Fruit fly (Drosophila melanogaster) whole organism, embryonic: ENCODE measurements around the gene CG5715.

Experiments used
- Abd-B ChIP-seq: fragments of 200-800 bp; sonication (Bioruptor generic); optimal IDR thresholded peaks from 2 replicates; lab custom pipeline; 2018; ENCODE audit warnings: missing biosample characterization, mild to moderate bottlenecking, missing genetic modification characterization, moderate library complexity
- CG10543 ChIP-seq: fragments of 200-800 bp; sonication (Bioruptor generic); optimal IDR thresholded peaks from 3 replicates; lab custom pipeline; 2017; ENCODE audit warnings: missing biosample characterization, mild to moderate bottlenecking, missing genetic modification characterization, moderate library complexity
- CG11695 ChIP-seq: fragments of 200-800 bp; sonication (Bioruptor generic); IDR thresholded peaks from 3 replicates; pipeline ENCODE4 v1.3.6; 2022; ENCODE audit warnings: missing biosample characterization, missing genetic modification characterization
- CG11696 ChIP-seq: fragments of 200-800 bp; sonication (Bioruptor generic); IDR thresholded peaks from 2 replicates; pipeline ENCODE4 v1.3.6; 2022; ENCODE audit warnings: missing biosample characterization, missing genetic modification characterization
- CG14965 ChIP-seq: fragments of 200-800 bp; sonication (Bioruptor generic); optimal IDR thresholded peaks from 2 replicates; lab custom pipeline; 2016; ENCODE audit warnings: missing biosample characterization, missing genetic modification characterization, borderline replicate concordance
- CG1603 ChIP-seq: fragments of 200-800 bp; sonication (Bioruptor generic); optimal IDR thresholded peaks from 2 replicates; lab custom pipeline; 2019; ENCODE audit warnings: missing biosample characterization, mild to moderate bottlenecking, missing genetic modification characterization, moderate library complexity
- CG17361 ChIP-seq: fragments of 200-800 bp; sonication (Bioruptor generic); IDR thresholded peaks from 3 replicates; pipeline ENCODE4 v1.3.6; 2022; ENCODE audit warnings: missing biosample characterization, missing genetic modification characterization
- CG17912 ChIP-seq: fragments of 200-800 bp; sonication (Bioruptor generic); optimal IDR thresholded peaks from 2 replicates; lab custom pipeline; 2018; ENCODE audit warnings: missing biosample characterization, mild to moderate bottlenecking, missing genetic modification characterization
- CG30403 ChIP-seq: fragments of 200-800 bp; sonication (Bioruptor generic); optimal IDR thresholded peaks from 3 replicates; lab custom pipeline; 2016; ENCODE audit warnings: missing biosample characterization, missing genetic modification characterization
- CG3163 ChIP-seq: fragments of 200-800 bp; sonication (Bioruptor generic); optimal IDR thresholded peaks from 3 replicates; lab custom pipeline; 2016; ENCODE audit warnings: missing biosample characterization, missing genetic modification characterization
- CG3407 ChIP-seq: fragments of 200-800 bp; sonication (Bioruptor generic); optimal IDR thresholded peaks from 2 replicates; lab custom pipeline; 2018; ENCODE audit warnings: missing biosample characterization, mild to moderate bottlenecking, missing genetic modification characterization
- CG34376 ChIP-seq: fragments of 200-800 bp; sonication (Bioruptor generic); optimal IDR thresholded peaks from 2 replicates; lab custom pipeline; 2018; ENCODE audit warnings: missing biosample characterization, mild to moderate bottlenecking, missing genetic modification characterization
- CG3726 ChIP-seq: fragments of 200-800 bp; sonication (Bioruptor generic); IDR thresholded peaks from 3 replicates; pipeline ENCODE4, ENCODE4 v1.3.6; 2022; ENCODE audit warnings: missing biosample characterization, missing genetic modification characterization
- CG42726 ChIP-seq: fragments of 200-800 bp; sonication (Bioruptor generic); IDR thresholded peaks from 2 replicates; pipeline ENCODE4 v1.3.6; 2022; ENCODE audit warnings: missing biosample characterization, missing genetic modification characterization; ENCODE audit not compliant: partially characterized antibody
- CG4360 ChIP-seq: fragments of 200-800 bp; sonication (Bioruptor generic); IDR thresholded peaks from 2 replicates; pipeline ENCODE4 v1.3.6; 2022; ENCODE audit warnings: missing biosample characterization, missing genetic modification characterization
- CG7556 ChIP-seq: fragments of 200-800 bp; sonication (Bioruptor generic); optimal IDR thresholded peaks from 2 replicates; lab custom pipeline; 2017; ENCODE audit warnings: missing biosample characterization, mild to moderate bottlenecking, missing genetic modification characterization
- CG7963 ChIP-seq: fragments of 200-800 bp; sonication (Bioruptor generic); IDR thresholded peaks from 3 replicates; pipeline ENCODE4 v1.3.6; 2022; ENCODE audit warnings: missing biosample characterization, missing genetic modification characterization; ENCODE audit not compliant: partially characterized antibody
- CG8290 ChIP-seq, 3 experiments: fragments of 200-800 bp; sonication (Bioruptor generic); optimal IDR thresholded peaks; 2 replicates each; lab custom pipeline; 2016 to 2019; ENCODE audit warnings: missing biosample characterization in 3 of 3, missing genetic modification characterization in 3 of 3, mild to moderate bottlenecking in 2 of 3, moderate library complexity in 1 of 3
- CG9609 ChIP-seq: fragments of 200-800 bp; sonication (Bioruptor generic); optimal IDR thresholded peaks from 3 replicates; lab custom pipeline; 2016; ENCODE audit warnings: missing biosample characterization, missing genetic modification characterization
- CG9727 ChIP-seq: fragments of 200-800 bp; sonication (Bioruptor generic); optimal IDR thresholded peaks from 3 replicates; lab custom pipeline; 2017; ENCODE audit warnings: missing biosample characterization, mild to moderate bottlenecking, missing genetic modification characterization
- Elba2 ChIP-seq: fragments of 200-800 bp; sonication (Bioruptor generic); optimal IDR thresholded peaks from 3 replicates; lab custom pipeline; 2016; ENCODE audit warnings: missing biosample characterization, missing genetic modification characterization
- Ets65A ChIP-seq: fragments of 200-800 bp; sonication (Bioruptor generic); peaks from one replicate; lab custom pipeline; 2016; ENCODE audit warnings: missing biosample characterization, missing genetic modification characterization
- Hr78 ChIP-seq, 2 experiments: fragments of 200-800 bp in 1 of 2; fragments of >200 bp in 1 of 2; sonication (Bioruptor generic) in 1 of 2; optimal IDR thresholded peaks; 2 replicates each; lab custom pipeline; 2017 to 2019; ENCODE audit warnings: missing biosample characterization in 2 of 2, missing genetic modification characterization in 2 of 2, mild to moderate bottlenecking in 1 of 2, moderate library complexity in 1 of 2
- Lhr ChIP-seq: fragments of 200-800 bp; sonication (Bioruptor generic); optimal IDR thresholded peaks from 3 replicates; lab custom pipeline; 2017; ENCODE audit warnings: mild to moderate bottlenecking, missing biosample characterization, missing genetic modification reagents, missing genetic modification characterization
- MESR4 ChIP-seq: fragments of 200-800 bp; sonication (Bioruptor generic); optimal IDR thresholded peaks from 2 replicates; lab custom pipeline; 2018; ENCODE audit warnings: missing biosample characterization, mild to moderate bottlenecking, missing genetic modification characterization, moderate library complexity
- Mes4 ChIP-seq: fragments of 200-800 bp; sonication (Bioruptor generic); optimal IDR thresholded peaks from 2 replicates; lab custom pipeline; 2016; ENCODE audit warnings: missing biosample characterization, missing genetic modification characterization
- Myb ChIP-seq: fragments of 200-800 bp; sonication (Bioruptor generic); optimal IDR thresholded peaks from 2 replicates; lab custom pipeline; 2016; ENCODE audit warnings: missing biosample characterization, missing genetic modification characterization
- NFAT ChIP-seq: fragments of 200-800 bp; sonication (Bioruptor generic); IDR thresholded peaks from 2 replicates; pipeline ENCODE4 v1.3.6; 2022; ENCODE audit warnings: missing biosample characterization, missing genetic modification characterization
- Nf-YA ChIP-seq: fragments of 200-800 bp; sonication (Bioruptor generic); IDR thresholded peaks from 2 replicates; pipeline ENCODE4 v1.3.6; 2022; ENCODE audit warnings: missing biosample characterization, missing genetic modification characterization
- Trl ChIP-seq, 3 experiments: fragments of >200 bp in 2 of 3; fragments of 200-800 bp in 1 of 3; sonication (Bioruptor generic) in 1 of 3; optimal IDR thresholded peaks; 2 replicates in 1 of 3; 3 replicates in 2 of 3; lab custom pipeline; 2016 to 2017; ENCODE audit warnings: missing biosample characterization in 1 of 3, missing genetic modification characterization in 1 of 3
- aop ChIP-seq: fragments of 200-800 bp; sonication (Bioruptor generic); IDR thresholded peaks from 2 replicates; pipeline ENCODE4 v1.3.6; 2022; ENCODE audit warnings: missing biosample characterization, missing genetic modification characterization
- btn ChIP-seq: fragments of 200-800 bp; sonication (Bioruptor generic); optimal IDR thresholded peaks from 2 replicates; lab custom pipeline; 2016; ENCODE audit warnings: missing biosample characterization, missing genetic modification characterization
- cg ChIP-seq: fragments of 200-800 bp; sonication (Bioruptor generic); optimal IDR thresholded peaks from 3 replicates; lab custom pipeline; 2019; ENCODE audit warnings: missing biosample characterization, mild to moderate bottlenecking, missing genetic modification characterization, moderate library complexity
- chinmo ChIP-seq: fragments of 200-800 bp; sonication (Bioruptor generic); IDR thresholded peaks from 4 replicates; pipeline ENCODE4 v1.3.6; 2022; ENCODE audit warnings: missing biosample characterization, missing genetic modification characterization; ENCODE audit not compliant: partially characterized antibody
- crol ChIP-seq: fragments of 200-800 bp; sonication (Bioruptor generic); IDR thresholded peaks from 2 replicates; pipeline ENCODE4 v1.3.6; 2022; ENCODE audit warnings: missing biosample characterization, missing genetic modification characterization
- crp ChIP-seq, 2 experiments: fragments of 200-800 bp; sonication (Bioruptor generic); optimal IDR thresholded peaks; 2 replicates in 1 of 2; 3 replicates in 1 of 2; lab custom pipeline; 2017; ENCODE audit warnings: missing biosample characterization in 2 of 2, missing genetic modification characterization in 2 of 2, mild to moderate bottlenecking in 1 of 2, moderate library complexity in 1 of 2
- ftz-f1 ChIP-seq: fragments of 200-800 bp; sonication (Bioruptor generic); optimal IDR thresholded peaks from 2 replicates; lab custom pipeline; 2016; ENCODE audit warnings: missing biosample characterization, missing genetic modification characterization
- hkb ChIP-seq, 2 experiments: fragments of 200-800 bp in 1 of 2; fragments of >200 bp in 1 of 2; sonication (Bioruptor generic) in 1 of 2; IDR thresholded peaks in 1 of 2; optimal IDR thresholded peaks in 1 of 2; 2 replicates each; pipeline versions ENCODE4 v1.3.6 to Lab custom; 2017 to 2022; ENCODE audit warnings: missing biosample characterization in 1 of 2, missing genetic modification characterization in 1 of 2
- jigr1 ChIP-seq: fragments of 200-800 bp; sonication (Bioruptor generic); IDR thresholded peaks from 3 replicates; pipeline ENCODE4 v1.3.6; 2022; ENCODE audit warnings: missing biosample characterization, missing genetic modification characterization
- lola ChIP-seq, 3 experiments: fragments of >200 bp in 2 of 3; fragments of 200-800 bp in 1 of 3; sonication (Bioruptor generic) in 1 of 3; optimal IDR thresholded peaks; 2 replicates each; lab custom pipeline; 2017 to 2019; ENCODE audit warnings: missing biosample characterization in 3 of 3, missing genetic modification characterization in 3 of 3, mild to moderate bottlenecking in 1 of 3, moderate library complexity in 1 of 3
- sisA ChIP-seq: fragments of 200-800 bp; sonication (Bioruptor generic); IDR thresholded peaks from 2 replicates; pipeline ENCODE4 v1.3.6; 2022; ENCODE audit warnings: missing biosample characterization, missing genetic modification characterization
- so ChIP-seq: fragments of 200-800 bp; sonication (Bioruptor generic); IDR thresholded peaks from 3 replicates; pipeline ENCODE4 v1.3.6; 2022; ENCODE audit warnings: missing biosample characterization, missing genetic modification characterization
- sob ChIP-seq: fragments of 200-800 bp; sonication (Bioruptor generic); IDR thresholded peaks from 2 replicates; pipeline ENCODE4 v1.3.6; 2022; ENCODE audit warnings: missing biosample characterization, missing genetic modification characterization
- vvl ChIP-seq: fragments of 200-800 bp; sonication (Bioruptor generic); IDR thresholded peaks from 2 replicates; pipeline ENCODE4 v1.3.6; 2022; ENCODE audit warnings: missing biosample characterization, missing genetic modification characterization
- yki ChIP-seq: fragments of >200 bp; optimal IDR thresholded peaks from 3 replicates; lab custom pipeline; 2018

Gene CG5715

dm6 chr3R:24260411-24260810 lies 33.8 kb downstream of the CG5715 start:
- TF ChIP-seq cg (GFP tag; lab: Kevin White, UChicago) (peak; percentile 31), chinmo (GFP tag; lab: Robert Waterston, UW) (0 out of 4 replicates have a peak, but pooled peaks have one; percentile 41), Trl (optimal IDR thresholded peaks at IDR 0.05; lab: Kevin White, UChicago) (peak; percentile 27 to 66), Trl (GFP tag; optimal IDR thresholded peaks at IDR 0.05; lab: Kevin White, UChicago) (no peak), CG11696 (GFP tag; lab: Robert Waterston, UW) (no peak), CG42726 (0 out of 2 replicates have a peak, but pooled peaks have one; percentile 21)

dm6 chr3R:24260041-24260379 lies 34.2 kb downstream of the CG5715 start:
- TF ChIP-seq CG9609 (GFP tag; lab: Kevin White, UChicago) (peak; percentile 88), CG9727 (peak; percentile 54), ftz-f1 (GFP tag; lab: Kevin White, UChicago) (peak; percentile 85), vvl (GFP tag; lab: Robert Waterston, UW) (no peak), CG11695 (0 out of 3 replicates have a peak, but pooled peaks have one; percentile 0), CG30403 (peak; percentile 7), CG3163 (GFP tag; lab: Kevin White, UChicago) (peak; percentile 66), Myb (GFP tag; lab: Kevin White, UChicago) (no peak), CG4360 (GFP tag; lab: Robert Waterston, UW) (0 out of 2 replicates have a peak, but pooled peaks have one; percentile 39), CG1603 (tag; lab: Kevin White, UChicago) (no peak), CG3726 (GFP tag; lab: Robert Waterston, UW) (peak; percentile 1; the same call in 1 of the 3 replicates), CG17912 (GFP tag; lab: Kevin White, UChicago) (no peak), hkb (optimal IDR thresholded peaks at IDR 0.05; lab: Kevin White, UChicago) (no peak), hkb (GFP tag; IDR thresholded peaks at IDR 0.05; lab: Robert Waterston, UW) (0 out of 2 replicates have a peak, but pooled peaks have one; percentile 4), lola (GFP tag; optimal IDR thresholded peaks at IDR 0.05; lab: Kevin White, UChicago) (peak in 1 of 3 experiments; percentile 16), so (GFP tag; lab: Robert Waterston, UW) (peak; percentile 1; the same call in 1 of the 3 replicates), CG7556 (peak; percentile 59), CG8290 (GFP tag; optimal IDR thresholded peaks at IDR 0.05; lab: Kevin White, UChicago) (peak; percentile 67), CG8290 (tag; optimal IDR thresholded peaks at IDR 0.05; lab: Kevin White, UChicago) (no peak), sisA (GFP tag; lab: Robert Waterston, UW) (no peak), yki (lab: Kevin White, UChicago) (no peak), aop (GFP tag; lab: Robert Waterston, UW) (0 out of 2 replicates have a peak, but pooled peaks have one; percentile 1), Hr78 (GFP tag; optimal IDR thresholded peaks at IDR 0.05; lab: Kevin White, UChicago) (peak in 1 of 2 experiments; percentile 6), crp (GFP tag; optimal IDR thresholded peaks at IDR 0.05; lab: Kevin White, UChicago) (peak in 1 of 2 experiments; percentile 42), crol (GFP tag; lab: Robert Waterston, UW) (peak; percentile 47; the same call in 1 of the 2 replicates), Lhr (GFP tag; lab: Kevin White, UChicago) (peak; percentile 64), Ets65A (peak; percentile 96), MESR4 (GFP tag; lab: Kevin White, UChicago) (peak; percentile 32), CG17361 (peak; percentile 56; the same call in 1 of the 3 replicates), CG14965 (GFP tag; lab: Kevin White, UChicago) (peak; percentile 30)

- no peak for TF ChIP-seq CG9609 (GFP tag; lab: Kevin White, UChicago)
- peak; percentile 87 for TF ChIP-seq CG34376 (GFP tag; lab: Kevin White, UChicago)
- TF ChIP-seq jigr1 (GFP tag; lab: Robert Waterston, UW), result peak; percentile 49; the same call in 2 of the 3 replicates
- peak; percentile 75 for TF ChIP-seq Mes4 (GFP tag; lab: Kevin White, UChicago)
- peak; percentile 88 for TF ChIP-seq sob
- TF ChIP-seq Nf-YA (GFP tag; lab: Robert Waterston, UW), result peak; percentile 73
- TF ChIP-seq Abd-B (GFP tag; lab: Kevin White, UChicago), result peak; percentile 82
- TF ChIP-seq CG10543 (GFP tag; lab: Kevin White, UChicago), result peak; percentile 60
- peak; percentile 80 for TF ChIP-seq NFAT (GFP tag; lab: Robert Waterston, UW)
- peak; percentile 90; the same call in 2 of the 3 replicates for TF ChIP-seq CG17361
- TF ChIP-seq CG7963, result no peak
- peak; percentile 85 for TF ChIP-seq btn (GFP tag; lab: Kevin White, UChicago)
- no peak for TF ChIP-seq Elba2 (GFP tag; lab: Kevin White, UChicago)
- peak; percentile 81 for TF ChIP-seq CG3407 (GFP tag; lab: Kevin White, UChicago)
These were observed 34.7 kb downstream of the CG5715 start for dm6 chr3R:24259278-24260040.
